Fruit fly (Drosophila melanogaster): ENCODE measurements around the gene CG9109.

CG9109 gene

dm6 chr2L:5997609-5998229 is 36.5 kb downstream of the CG9109 start (continued):
- TF ChIP-seq bcd (GFP tag; optimal IDR thresholded peaks at IDR 0.05) (peak; percentile 43), nerfin-2 (GFP tag; IDR thresholded peaks at IDR 0.05; ENCODE audit: partially characterized antibody) (no peak), CG2120 (GFP tag; optimal IDR thresholded peaks at IDR 0.05) (no peak), ash1 (GFP tag; optimal IDR thresholded peaks at IDR 0.05) (no peak), sob (GFP tag; IDR thresholded peaks at IDR 0.05) (peak; percentile 42; the same call in 1 of the 2 replicates), CG9609 (GFP tag; optimal IDR thresholded peaks at IDR 0.05) (no peak), CG5180 (GFP tag; optimal IDR thresholded peaks at IDR 0.05) (peak; percentile 72), Taf1 (GFP tag; IDR thresholded peaks at IDR 0.05) (no peak), cato (GFP tag; optimal IDR thresholded peaks at IDR 0.05; ENCODE audit: borderline replicate concordance) (no peak), CG5953 (GFP tag; IDR thresholded peaks at IDR 0.05) (no peak), Scr (GFP tag; IDR thresholded peaks at IDR 0.05; ENCODE audit: partially characterized antibody) (no peak), CG12236 (GFP tag; optimal IDR thresholded peaks at IDR 0.05) (no peak), CG31388 (GFP tag; optimal IDR thresholded peaks at IDR 0.05) (no peak), CG14050 (GFP tag; IDR thresholded peaks at IDR 0.05) (no peak), CG8290 (GFP tag; optimal IDR thresholded peaks at IDR 0.05) (peak; percentile 37), CG8290 (tag; optimal IDR thresholded peaks at IDR 0.05) (peak in 1 of 2 experiments; percentile 37), CG14441 (GFP tag; IDR thresholded peaks at IDR 0.05) (0 out of 2 replicates have a peak, but pooled peaks have one; percentile 8), NC2α (GFP tag; optimal IDR thresholded peaks at IDR 0.05) (no peak), sr (GFP tag; IDR thresholded peaks at IDR 0.05) (0 out of 3 replicates have a peak, but pooled peaks have one; percentile 4), insv (GFP tag; optimal IDR thresholded peaks at IDR 0.05) (peak in 1 of 2 experiments; percentile 49), kni (GFP tag; optimal IDR thresholded peaks at IDR 0.05) (peak; percentile 93), Hmx (GFP tag; optimal IDR thresholded peaks at IDR 0.05) (no peak), sd (tag; optimal IDR thresholded peaks at IDR 0.05) (no peak), exex (tag; optimal IDR thresholded peaks at IDR 0.05) (peak; percentile 4), gfzf (GFP tag; optimal IDR thresholded peaks at IDR 0.05) (no peak), CG10274 (GFP tag; optimal IDR thresholded peaks at IDR 0.05) (no peak), CG9215 (GFP tag; IDR thresholded peaks at IDR 0.05) (no peak), tio (GFP tag; optimal IDR thresholded peaks at IDR 0.05) (no peak), sens (GFP tag) (peak; percentile 81), CoRest (tag; optimal IDR thresholded peaks at IDR 0.05) (peak; percentile 39), Hmr (GFP tag; optimal IDR thresholded peaks at IDR 0.05) (no peak), Spps (tag; optimal IDR thresholded peaks at IDR 0.05) (peak; percentile 30), ato (GFP tag; IDR thresholded peaks at IDR 0.05; ENCODE audit: partially characterized antibody) (no peak), Ptx1 (GFP tag; IDR thresholded peaks at IDR 0.05) (no peak), usp (GFP tag; optimal IDR thresholded peaks at IDR 0.05) (no peak), slou (GFP tag; optimal IDR thresholded peaks at IDR 0.05) (no peak), CG31441 (GFP tag; IDR thresholded peaks at IDR 0.05) (peak; percentile 60), gt (GFP tag; IDR thresholded peaks at IDR 0.05) (0 out of 2 replicates have a peak, but pooled peaks have one; percentile 34), lov (optimal IDR thresholded peaks at IDR 0.05) (no peak), lov (GFP tag; IDR thresholded peaks at IDR 0.05) (no peak), Nf-YB (GFP tag; optimal IDR thresholded peaks at IDR 0.05) (peak; percentile 39), D19B (GFP tag; optimal IDR thresholded peaks at IDR 0.05) (no peak), CG7987 (GFP tag; optimal IDR thresholded peaks at IDR 0.05) (peak; percentile 66), MTF-1 (GFP tag; optimal IDR thresholded peaks at IDR 0.05; ENCODE audit: borderline replicate concordance) (peak; percentile 72), Opbp (GFP tag; IDR thresholded peaks at IDR 0.05; ENCODE audit: partially characterized antibody) (no peak), Nf-YC (tag; optimal IDR thresholded peaks at IDR 0.05) (peak; percentile 67), CG1647 (GFP tag; optimal IDR thresholded peaks at IDR 0.05) (no peak), GATAe (GFP tag; conservative IDR thresholded peaks at IDR 0.05) (no peak), ap (GFP tag; IDR thresholded peaks at IDR 0.05) (no peak), bbx (GFP tag; IDR thresholded peaks at IDR 0.05; ENCODE audit: partially characterized antibody) (no peak)
